Fruit fly (Drosophila melanogaster) whole organism, prepupa: ENCODE data around the gene CG17163.

Source experiments
- CG11294 ChIP-seq: fragments of 200-800 bp; sonication (Bioruptor generic); IDR thresholded peaks from 2 replicates; pipeline ENCODE4 v1.3.6; 2022; ENCODE audit warnings: missing biosample characterization, missing genetic modification characterization
- CG11762 ChIP-seq: fragments of 200-800 bp; sonication (Bioruptor generic); optimal IDR thresholded peaks from 3 replicates; lab custom pipeline; 2016; ENCODE audit warnings: missing biosample characterization, missing genetic modification characterization; ENCODE audit not compliant: insufficient read depth
- CG11902 ChIP-seq: fragments of 200-800 bp; sonication (Bioruptor generic); optimal IDR thresholded peaks from 3 replicates; lab custom pipeline; 2016; ENCODE audit warnings: missing biosample characterization, missing genetic modification characterization
- CG1621 ChIP-seq: fragments of 200-800 bp; sonication (Bioruptor generic); optimal IDR thresholded peaks from 3 replicates; lab custom pipeline; 2018; ENCODE audit warnings: missing biosample characterization, mild to moderate bottlenecking, missing genetic modification characterization
- CG3919 ChIP-seq: fragments of 200-800 bp; sonication (Bioruptor generic); optimal IDR thresholded peaks from 3 replicates; lab custom pipeline; 2016; ENCODE audit warnings: missing biosample characterization, missing genetic modification characterization
- Eip75B ChIP-seq: fragments of 200-800 bp; sonication (Bioruptor generic); optimal IDR thresholded peaks from 3 replicates; lab custom pipeline; 2016; ENCODE audit warnings: missing biosample characterization, missing genetic modification characterization
- Met ChIP-seq: fragments of 200-800 bp; sonication (Bioruptor generic); optimal IDR thresholded peaks from 3 replicates; lab custom pipeline; 2016; ENCODE audit warnings: missing biosample characterization, missing genetic modification characterization
- Sox102F ChIP-seq: fragments of 200-800 bp; sonication (Bioruptor generic); optimal IDR thresholded peaks from 2 replicates; lab custom pipeline; 2016; ENCODE audit warnings: missing biosample characterization, mild to moderate bottlenecking, missing genetic modification characterization
- cyc ChIP-seq: fragments of 200-800 bp; sonication (Bioruptor generic); optimal IDR thresholded peaks from 3 replicates; lab custom pipeline; 2016; ENCODE audit warnings: missing biosample characterization, missing genetic modification characterization
- esn ChIP-seq: fragments of 200-800 bp; sonication (Bioruptor generic); optimal IDR thresholded peaks from 2 replicates; lab custom pipeline; 2016; ENCODE audit warnings: missing biosample characterization, mild to moderate bottlenecking, missing genetic modification characterization, moderate library complexity
- lz ChIP-seq: fragments of 200-800 bp; sonication (Bioruptor generic); optimal IDR thresholded peaks from 3 replicates; lab custom pipeline; 2016; ENCODE audit warnings: missing biosample characterization, missing genetic modification characterization
- ss ChIP-seq, 2 experiments: fragments of 200-800 bp; sonication (Bioruptor generic); optimal IDR thresholded peaks; 2 replicates in 1 of 2; 3 replicates in 1 of 2; lab custom pipeline; 2017 to 2018; ENCODE audit warnings: mild to moderate bottlenecking in 2 of 2, missing biosample characterization in 2 of 2, missing genetic modification characterization in 2 of 2, moderate library complexity in 1 of 2
- topi ChIP-seq: fragments of 200-800 bp; sonication (Bioruptor generic); optimal IDR thresholded peaks from 3 replicates; lab custom pipeline; 2016; ENCODE audit warnings: missing biosample characterization, missing genetic modification characterization

- TF ChIP-seq esn (no peak), CG11762 (GFP tag; lab: Kevin White, UChicago) (no peak), CG1621 (tag; lab: Kevin White, UChicago) (no peak), Eip75B (GFP tag; lab: Kevin White, UChicago) (no peak), CG3919 (GFP tag; lab: Kevin White, UChicago) (no peak), lz (no peak), Met (GFP tag; lab: Kevin White, UChicago) (no peak), Sox102F (GFP tag; lab: Kevin White, UChicago) (no peak), CG11294 (GFP tag; lab: Robert Waterston, UW) (no peak), ss (GFP tag; optimal IDR thresholded peaks at IDR 0.05; lab: Kevin White, UChicago) (no peak), cyc (GFP tag; lab: Kevin White, UChicago) (no peak), topi (GFP tag; lab: Kevin White, UChicago) (no peak), CG11902 (GFP tag; lab: Kevin White, UChicago) (no peak)
These were observed 9.1 kb downstream of the CG17163 start for dm6 chrX:23073402-23073801.
